Worm (Caenorhabditis elegans) whole organism, mixed stage, embryonic: ENCODE data around the gene T04G9.6.

Experiments used
- ceh-43 ChIP-seq: fragments of 200-800 bp; sonication (Bioruptor generic); optimal IDR thresholded peaks from 2 replicates; lab custom pipeline; 2018; ENCODE audit warnings: mild to moderate bottlenecking, missing genetic modification characterization, moderate library complexity, missing compliant biosample characterization
- elt-1 ChIP-seq: sonication (generic microtip); optimal IDR thresholded peaks from 2 replicates; lab custom pipeline; 2017; ENCODE audit warnings: missing genetic modification characterization, mild to moderate bottlenecking, missing compliant biosample characterization, antibody characterized with exemption, moderate library complexity, borderline replicate concordance; ENCODE audit not compliant: insufficient read depth
- mep-1 ChIP-seq: fragments of 150-350 bp; optimal IDR thresholded peaks from 2 replicates; lab custom pipeline; 2017; ENCODE audit warnings: missing biosample characterization, missing genetic modification reagents, missing genetic modification characterization, inconsistent platforms
- nhr-12 ChIP-seq: fragments of 150-350 bp; optimal IDR thresholded peaks from 2 replicates; lab custom pipeline; 2014; ENCODE audit warnings: missing biosample characterization, missing genetic modification characterization
- nhr-28 ChIP-seq: fragments of 150-350 bp; optimal IDR thresholded peaks from 2 replicates; lab custom pipeline; 2014; ENCODE audit warnings: missing biosample characterization, missing genetic modification characterization
- nhr-76 ChIP-seq: sonication (generic microtip); optimal IDR thresholded peaks from 2 replicates; lab custom pipeline; 2017; ENCODE audit warnings: missing biosample characterization, missing genetic modification characterization
- snpc-4 ChIP-seq: fragments of 150-350 bp; optimal IDR thresholded peaks from 2 replicates; lab custom pipeline; 2014; ENCODE audit warnings: missing biosample characterization, missing genetic modification characterization
- unc-39 ChIP-seq: fragments of 150-350 bp; optimal IDR thresholded peaks from 2 replicates; lab custom pipeline; 2014; ENCODE audit warnings: missing biosample characterization, missing genetic modification characterization
- unc-62 ChIP-seq: fragments of 150-350 bp; optimal IDR thresholded peaks from 2 replicates; lab custom pipeline; 2014; ENCODE audit warnings: missing biosample characterization, missing genetic modification reagents, missing genetic modification characterization

- TF ChIP-seq mep-1 (no peak), unc-62 (GFP tag; lab: Kevin White, UChicago) (no peak), unc-39 (no peak), nhr-76 (tag; lab: Kevin White, UChicago) (no peak), nhr-28 (tag; lab: Kevin White, UChicago) (no peak), nhr-12 (no peak), elt-1 (tag; lab: Kevin White, UChicago) (no peak), snpc-4 (tag; lab: Kevin White, UChicago) (no peak), ceh-43 (GFP tag; lab: Kevin White, UChicago) (no peak)
Observed at ce11 chrX:779259-779658, 5.5 kb downstream of the T04G9.6 start.
